Fruit fly (Drosophila melanogaster) Kc167 (cell line): Measurements from ENCODE around the gene Pura.

Experiments used
- Myc ChIP-seq: fragments of >200 bp; optimal IDR thresholded peaks from 2 replicates; lab custom pipeline; 2017; ENCODE audit warnings: missing external identifiers
- Sin3A ChIP-seq: fragments of >200 bp; optimal IDR thresholded peaks from 2 replicates; lab custom pipeline; 2018; ENCODE audit warnings: missing external identifiers
- h ChIP-seq: fragments of >200 bp; optimal IDR thresholded peaks from 3 replicates; lab custom pipeline; 2018; ENCODE audit warnings: missing external identifiers
- insv ChIP-seq: fragments of >200 bp; optimal IDR thresholded peaks from 3 replicates; lab custom pipeline; 2018; ENCODE audit warnings: missing external identifiers
- psq ChIP-seq: fragments of >200 bp; optimal IDR thresholded peaks from 2 replicates; lab custom pipeline; 2017; ENCODE audit warnings: missing external identifiers

DNA sequence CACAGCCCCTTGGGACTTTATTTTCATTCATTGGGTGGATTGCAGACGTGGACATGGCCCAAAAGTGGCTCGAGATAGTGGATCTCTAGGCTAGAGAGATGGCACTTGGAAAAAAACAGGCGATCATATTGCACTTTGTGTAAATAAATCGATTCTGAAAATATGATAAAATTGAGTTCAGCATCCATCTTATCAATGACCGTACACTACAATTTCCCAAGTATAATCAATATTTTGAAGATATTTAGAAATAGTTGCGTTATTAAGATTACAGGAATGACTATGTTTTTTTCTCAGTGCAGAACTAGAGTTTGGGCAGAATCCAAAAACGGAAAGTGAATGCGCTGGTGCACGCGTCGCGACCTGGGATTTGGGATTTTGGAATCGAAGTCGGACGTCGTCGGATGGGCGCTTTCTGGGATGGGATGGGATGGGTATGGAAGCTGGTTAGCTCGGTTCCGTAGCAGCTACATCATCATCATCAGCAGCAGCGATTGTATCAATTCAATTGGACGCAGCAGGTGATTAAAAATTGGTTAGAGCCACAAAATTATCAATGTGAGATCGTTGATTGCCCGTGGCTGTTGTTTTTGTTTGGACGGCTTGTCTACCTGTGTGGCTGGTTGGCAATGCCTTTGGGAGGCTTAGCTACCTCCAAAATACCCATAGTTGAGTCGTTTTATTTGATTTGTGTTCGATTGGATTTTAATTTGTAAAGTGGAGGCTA is 42.0 kb downstream of the Pura start:
- TF ChIP-seq psq (no peak), Sin3A (no peak), insv (lab: Kevin White, UChicago) (no peak), h (lab: Kevin White, UChicago) (no peak), Myc (lab: Kevin White, UChicago) (no peak)
